Worm (Caenorhabditis elegans) whole organism, early embryonic: Measurements from ENCODE around the gene C39E9.7.

ENCODE experiments used
- B0310.2 ChIP-seq: sonication (generic microtip); optimal IDR thresholded peaks from 2 replicates; lab custom pipeline; 2016; ENCODE audit warnings: mild to moderate bottlenecking, missing genetic modification characterization, missing compliant biosample characterization
- F13C5.2 ChIP-seq: sonication (generic microtip); optimal IDR thresholded peaks from 2 replicates; lab custom pipeline; 2017; ENCODE audit warnings: mild to moderate bottlenecking, missing genetic modification characterization, inconsistent platforms, missing compliant biosample characterization
- aly-1 ChIP-seq: sonication (generic microtip); optimal IDR thresholded peaks from 2 replicates; lab custom pipeline; 2016; ENCODE audit warnings: missing genetic modification characterization, missing compliant biosample characterization
- ama-1 ChIP-seq: fragments of 150-350 bp; optimal IDR thresholded peaks from 2 replicates; lab custom pipeline; 2014
- ceh-13 ChIP-seq: fragments of 200-800 bp; sonication (Bioruptor generic); optimal IDR thresholded peaks from 2 replicates; lab custom pipeline; 2018; ENCODE audit warnings: mild to moderate bottlenecking, missing genetic modification characterization, missing compliant biosample characterization
- ceh-36 ChIP-seq: sonication (generic microtip); optimal IDR thresholded peaks from 2 replicates; lab custom pipeline; 2016; ENCODE audit warnings: missing genetic modification characterization, inconsistent platforms, missing compliant biosample characterization
- ets-7 ChIP-seq: sonication (generic microtip); optimal IDR thresholded peaks from 2 replicates; lab custom pipeline; 2016; ENCODE audit warnings: missing genotype, missing genetic modification characterization, missing compliant biosample characterization
- flt-1 ChIP-seq: fragments of 200-800 bp; sonication (Bioruptor generic); IDR thresholded peaks from 2 replicates; pipeline ENCODE4 v1.3.6; 2022; ENCODE audit warnings: missing genetic modification characterization, missing compliant biosample characterization
- hmbx-1 ChIP-seq: sonication (generic microtip); optimal IDR thresholded peaks from 2 replicates; lab custom pipeline; 2016; ENCODE audit warnings: mild to moderate bottlenecking, missing genetic modification characterization, missing compliant biosample characterization
- hmg-4 ChIP-seq: fragments of 200-800 bp; sonication (Bioruptor generic); optimal IDR thresholded peaks from 2 replicates; lab custom pipeline; 2018; ENCODE audit warnings: mild to moderate bottlenecking, missing genetic modification characterization, missing compliant biosample characterization
- hnd-1 ChIP-seq: sonication (generic microtip); optimal IDR thresholded peaks from 2 replicates; lab custom pipeline; 2016; ENCODE audit warnings: missing genetic modification characterization, missing compliant biosample characterization
- pes-1 ChIP-seq: fragments of 200-800 bp; sonication (Bioruptor generic); IDR thresholded peaks from 2 replicates; pipeline ENCODE4 v1.3.6; 2022; ENCODE audit warnings: missing genetic modification reagents, missing genetic modification characterization, missing compliant biosample characterization
- scrt-1 ChIP-seq: fragments of 200-800 bp; sonication (Bioruptor generic); IDR thresholded peaks from 2 replicates; pipeline ENCODE4 v1.3.6; 2022; ENCODE audit warnings: missing genetic modification characterization, missing compliant biosample characterization
- sea-1 ChIP-seq: fragments of 200-800 bp; sonication (Bioruptor generic); conservative IDR thresholded peaks from 2 replicates; pipeline ENCODE4 v1.3.6; 2022; ENCODE audit warnings: missing genetic modification characterization, missing compliant biosample characterization
- tbx-11 ChIP-seq: fragments of 200-800 bp; sonication (Bioruptor generic); IDR thresholded peaks from 2 replicates; pipeline ENCODE4 v1.3.6; 2022; ENCODE audit warnings: missing genetic modification characterization, missing compliant biosample characterization
- tbx-37 ChIP-seq: fragments of 200-800 bp; sonication (Bioruptor generic); conservative IDR thresholded peaks from 2 replicates; pipeline ENCODE4 v1.3.6; 2022; ENCODE audit warnings: missing genetic modification reagents, missing genetic modification characterization, missing compliant biosample characterization
- tra-4 ChIP-seq: sonication (generic microtip); optimal IDR thresholded peaks from 2 replicates; lab custom pipeline; 2017; ENCODE audit warnings: missing genetic modification characterization, missing compliant biosample characterization

C39E9.7 gene

DNA sequence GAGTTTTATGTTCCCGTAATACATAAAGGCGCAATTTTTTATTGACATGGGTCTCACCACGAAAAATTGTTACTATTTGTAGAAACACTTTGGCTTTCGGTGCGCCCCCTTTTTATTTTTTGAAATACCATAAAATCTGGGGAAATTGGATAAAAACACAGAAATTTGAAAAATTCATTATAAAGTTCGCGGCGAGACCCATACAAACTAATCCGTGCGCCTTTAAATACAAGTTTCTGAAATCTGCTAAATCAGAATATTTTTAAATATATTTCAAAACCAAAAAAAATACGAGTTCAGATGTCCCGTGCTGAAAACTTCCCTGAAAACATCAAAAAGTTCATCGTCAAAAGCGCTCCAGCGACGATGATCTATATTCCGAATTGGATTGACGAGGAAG, 30.8 kb upstream of the C39E9.7 start, which contains the start of gene B0564.2:
Gene B0564.2, plus strand, starts transcription at position 301 of the 400 bp plus-strand sequence.
- TF ChIP-seq ets-7: no peak
- no peak for TF ChIP-seq ceh-13
- TF ChIP-seq tbx-37 (GFP tag; lab: Robert Waterston, UW): no peak
- no peak for TF ChIP-seq sea-1 (GFP tag; lab: Robert Waterston, UW)
- TF ChIP-seq flt-1: no peak
- TF ChIP-seq aly-1 (tag; lab: Kevin White, UChicago): no peak
- TF ChIP-seq scrt-1 (GFP tag; lab: Robert Waterston, UW): no peak
- TF ChIP-seq hmg-4 (GFP tag; lab: Kevin White, UChicago): no peak
- no peak for TF ChIP-seq pes-1 (GFP tag; lab: Robert Waterston, UW)
- no peak for TF ChIP-seq ama-1 (lab: Kevin White, UChicago)
- TF ChIP-seq B0310.2 (tag; lab: Kevin White, UChicago): no peak
- TF ChIP-seq ceh-36 (tag; lab: Kevin White, UChicago): no peak
- no peak for TF ChIP-seq tbx-11
- no peak for TF ChIP-seq hnd-1 (tag; lab: Kevin White, UChicago)
- TF ChIP-seq hmbx-1: no peak

DNA sequence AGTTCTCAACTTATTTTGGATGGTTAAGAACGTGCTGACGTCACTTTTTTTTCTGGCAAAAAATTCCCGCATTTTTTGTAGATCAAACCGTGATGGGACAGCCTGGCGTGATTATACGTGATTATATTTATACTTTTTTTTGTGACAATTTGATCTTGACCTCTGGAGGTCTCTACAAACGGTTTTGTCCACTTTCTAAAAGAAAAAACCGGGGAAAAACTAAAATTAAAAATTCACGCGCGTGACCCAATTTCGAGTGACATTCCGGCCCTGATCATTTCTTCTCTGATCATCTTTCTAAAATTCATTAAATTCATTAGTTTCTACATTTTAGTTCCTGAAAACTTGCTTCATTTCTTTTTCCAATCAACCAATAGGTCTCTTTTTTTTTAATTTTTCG, 28.4 kb upstream of the C39E9.7 start, which contains the start of gene rde-11:
Gene rde-11, plus strand, starts transcription at position 301 of the 400 bp plus-strand sequence.
- no peak for TF ChIP-seq scrt-1 (GFP tag; lab: Robert Waterston, UW)

DNA sequence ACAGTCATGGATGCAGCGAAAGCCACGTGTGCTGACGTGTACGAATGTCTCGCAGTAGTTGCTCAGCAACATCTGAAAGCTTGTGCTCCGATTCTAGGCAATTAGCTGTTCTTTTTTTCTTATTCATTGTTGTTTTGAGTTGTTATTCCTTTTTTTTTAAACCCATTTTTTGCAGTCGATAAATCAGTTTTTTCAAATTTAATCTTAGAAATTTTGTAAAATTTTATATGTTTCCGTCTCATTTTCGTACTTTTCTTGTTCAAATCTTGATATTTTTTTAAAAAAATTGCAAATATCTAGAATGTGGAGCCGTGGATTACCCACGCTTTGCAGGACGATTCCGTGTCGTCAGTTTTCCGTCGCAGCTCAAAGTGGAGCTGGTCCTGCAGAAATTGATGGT, 23.9 kb upstream of the C39E9.7 start, which contains the start of gene fask-1:
Gene fask-1, plus strand, starts transcription at position 301 of the 400 bp plus-strand sequence.
- TF ChIP-seq hmg-4 (GFP tag; lab: Kevin White, UChicago) (no peak), scrt-1 (GFP tag; lab: Robert Waterston, UW) (no peak), flt-1 (no peak), tbx-11 (no peak), ets-7 (no peak), tra-4 (tag; lab: Kevin White, UChicago) (no peak), B0310.2 (tag; lab: Kevin White, UChicago) (no peak), tbx-37 (GFP tag; lab: Robert Waterston, UW) (no peak), ama-1 (lab: Kevin White, UChicago) (no peak), ceh-13 (no peak), hnd-1 (tag; lab: Kevin White, UChicago) (no peak), ceh-36 (tag; lab: Kevin White, UChicago) (no peak), pes-1 (GFP tag; lab: Robert Waterston, UW) (no peak), sea-1 (GFP tag; lab: Robert Waterston, UW) (no peak), hmbx-1 (no peak), aly-1 (tag; lab: Kevin White, UChicago) (no peak), F13C5.2 (no peak)

DNA sequence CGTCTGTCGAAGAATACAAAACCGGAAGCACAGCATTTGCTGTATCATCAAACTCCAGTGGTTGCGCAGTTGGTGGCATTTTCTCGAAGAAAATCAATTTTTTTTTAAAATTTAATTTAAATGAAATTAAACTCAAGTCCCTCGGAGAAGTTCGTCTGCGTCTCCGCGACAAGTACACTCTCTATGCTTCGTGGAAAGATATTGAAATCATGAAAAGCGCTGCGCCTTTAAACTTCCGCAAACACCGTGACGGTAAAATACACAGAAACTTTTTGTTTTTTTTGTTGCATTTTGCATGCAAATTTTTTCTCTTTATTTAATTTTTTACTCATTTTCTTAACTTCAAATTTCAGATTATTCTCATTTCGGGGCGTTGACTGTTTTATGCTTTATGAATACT, 22.1 kb upstream of the C39E9.7 start, which contains the start of the genes dli-1, tin-9.2 and exos-4.1:
Gene dli-1, minus strand, starts transcription at position 141 of the 400 bp plus-strand sequence.
Gene tin-9.2, plus strand, starts transcription at position 344 of the 400 bp plus-strand sequence.
Gene exos-4.1, plus strand, starts transcription at position 348 of the 400 bp plus-strand sequence.
- TF ChIP-seq F13C5.2 (peak; percentile 41), sea-1 (GFP tag; lab: Robert Waterston, UW) (no peak)

DNA sequence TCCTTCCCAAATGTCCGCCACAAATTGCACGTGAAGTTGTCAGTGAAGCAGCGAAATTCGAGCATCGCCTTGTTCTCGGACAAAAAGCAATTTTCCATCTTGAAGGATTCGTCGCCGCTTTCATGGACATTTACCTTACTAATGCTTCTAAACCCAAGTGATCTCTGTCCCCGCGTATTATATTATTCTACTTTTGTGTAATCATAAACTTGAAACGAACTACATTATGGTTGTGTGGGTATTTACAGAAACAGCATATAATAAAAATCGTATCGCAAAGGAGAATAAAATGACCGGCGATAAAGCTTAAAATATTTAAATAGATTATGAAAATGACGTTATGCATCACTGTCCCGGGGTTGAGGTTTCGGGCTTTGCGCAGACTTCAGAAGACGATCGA, 20.3 kb upstream of the C39E9.7 start:
- TF ChIP-seq scrt-1 (GFP tag; lab: Robert Waterston, UW) (no peak), tra-4 (tag; lab: Kevin White, UChicago) (no peak), hmbx-1 (no peak), tbx-37 (GFP tag; lab: Robert Waterston, UW) (no peak), aly-1 (tag; lab: Kevin White, UChicago) (no peak), pes-1 (GFP tag; lab: Robert Waterston, UW) (no peak), tbx-11 (no peak), ama-1 (lab: Kevin White, UChicago) (no peak), flt-1 (no peak), ets-7 (no peak), hnd-1 (tag; lab: Kevin White, UChicago) (no peak), sea-1 (GFP tag; lab: Robert Waterston, UW) (no peak)

DNA sequence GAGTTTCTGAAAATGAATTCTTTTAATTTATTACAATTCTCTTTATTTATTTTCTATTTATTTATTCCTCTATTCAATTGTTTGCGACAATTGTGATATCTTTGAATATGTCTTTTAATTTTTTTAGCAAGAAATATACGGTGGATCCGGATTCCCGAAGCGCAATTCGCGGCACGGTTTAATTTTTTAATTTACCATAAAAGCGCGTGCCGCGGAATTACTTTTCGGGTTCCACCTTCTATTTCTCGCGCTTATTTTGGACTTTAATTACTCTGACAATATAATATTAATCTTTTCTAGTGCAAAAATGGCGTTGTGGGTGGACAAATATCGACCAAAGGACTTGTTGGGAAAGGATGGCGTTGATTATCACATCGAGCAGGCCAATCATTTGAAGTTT, 18.9 kb upstream of the C39E9.7 start, which contains the start of gene rfc-3:
Gene rfc-3, plus strand, starts transcription at position 301 of the 400 bp plus-strand sequence.
- TF ChIP-seq ama-1 (lab: Kevin White, UChicago): peak; percentile 14
- TF ChIP-seq tbx-11: no peak
- TF ChIP-seq B0310.2 (tag; lab: Kevin White, UChicago): no peak
- no peak for TF ChIP-seq flt-1
- TF ChIP-seq F13C5.2: no peak
- no peak for TF ChIP-seq tbx-37 (GFP tag; lab: Robert Waterston, UW)
- no peak for TF ChIP-seq scrt-1 (GFP tag; lab: Robert Waterston, UW)
- TF ChIP-seq pes-1 (GFP tag; lab: Robert Waterston, UW): no peak

DNA sequence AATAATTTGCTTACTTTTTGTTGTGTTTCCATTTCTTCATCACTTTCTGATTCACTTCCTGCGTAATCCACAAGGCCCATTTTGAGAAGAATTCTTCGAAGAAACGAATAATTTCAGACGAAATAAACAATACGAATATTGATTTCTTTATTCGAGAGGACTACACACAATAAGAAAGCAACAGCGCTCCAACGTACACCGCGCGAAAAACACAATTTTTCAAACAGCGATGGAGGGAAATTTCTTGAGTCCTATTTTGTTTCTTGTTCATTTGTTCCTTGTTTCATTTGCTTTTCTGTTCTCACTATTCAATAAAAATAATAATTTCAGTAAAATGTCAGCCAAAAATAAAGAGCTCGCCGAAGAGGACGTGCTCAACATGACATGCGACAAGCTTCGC, 17.2 kb upstream of the C39E9.7 start, which contains the start of the genes prcc-1 and C39E9.12:
Gene prcc-1, minus strand, starts transcription at position 119 of the 400 bp plus-strand sequence.
Gene C39E9.12, plus strand, starts transcription at position 331 of the 400 bp plus-strand sequence.
- TF ChIP-seq hmg-4 (GFP tag; lab: Kevin White, UChicago) (no peak), ets-7 (no peak), tra-4 (tag; lab: Kevin White, UChicago) (no peak), F13C5.2 (no peak), hnd-1 (tag; lab: Kevin White, UChicago) (no peak), aly-1 (tag; lab: Kevin White, UChicago) (no peak), pes-1 (GFP tag; lab: Robert Waterston, UW) (no peak), flt-1 (no peak), B0310.2 (tag; lab: Kevin White, UChicago) (no peak), ama-1 (lab: Kevin White, UChicago) (no peak), ceh-36 (tag; lab: Kevin White, UChicago) (no peak), tbx-37 (GFP tag; lab: Robert Waterston, UW) (no peak), ceh-13 (no peak), tbx-11 (no peak), sea-1 (GFP tag; lab: Robert Waterston, UW) (no peak), scrt-1 (GFP tag; lab: Robert Waterston, UW) (no peak), hmbx-1 (no peak)
